Fruit fly (Drosophila melanogaster) whole organism, embryonic: Measurements from ENCODE around the gene CG7430.

Source experiments
- Aef1 ChIP-seq: fragments of 200-800 bp; sonication (Bioruptor generic); IDR thresholded peaks from 3 replicates; pipeline ENCODE4 v1.3.6; 2022; ENCODE audit warnings: missing biosample characterization, missing genetic modification characterization
- Blimp-1 ChIP-seq: fragments of 200-800 bp; sonication (Bioruptor generic); optimal IDR thresholded peaks from 3 replicates; lab custom pipeline; 2018; ENCODE audit warnings: missing biosample characterization, missing genetic modification characterization, mild to moderate bottlenecking, moderate library complexity, missing genetic modification reagents
- CG10462 ChIP-seq: fragments of 200-800 bp; sonication (Bioruptor generic); optimal IDR thresholded peaks from 2 replicates; lab custom pipeline; 2016; ENCODE audit warnings: missing biosample characterization, missing genetic modification characterization
- CG10959 ChIP-seq: fragments of 200-800 bp; sonication (Bioruptor generic); IDR thresholded peaks from 2 replicates; pipeline ENCODE4 v1.3.6; 2022; ENCODE audit warnings: missing biosample characterization, missing genetic modification characterization
- CG11247 ChIP-seq: fragments of 200-800 bp; sonication (Bioruptor generic); IDR thresholded peaks from 2 replicates; pipeline ENCODE4 v1.3.6; 2022; ENCODE audit warnings: missing biosample characterization, missing genetic modification characterization
- CG1233 ChIP-seq: fragments of 200-800 bp; sonication (Bioruptor generic); optimal IDR thresholded peaks from 4 replicates; lab custom pipeline; 2018; ENCODE audit warnings: missing biosample characterization, mild to moderate bottlenecking, missing genetic modification characterization
- CG12659 ChIP-seq: fragments of 200-800 bp; sonication (Bioruptor generic); optimal IDR thresholded peaks from 3 replicates; lab custom pipeline; 2017; ENCODE audit warnings: mild to moderate bottlenecking, missing biosample characterization, missing genetic modification reagents, missing genetic modification characterization
- CG14860 ChIP-seq: fragments of 200-800 bp; sonication (Bioruptor generic); IDR thresholded peaks from 3 replicates; pipeline ENCODE4 v1.3.6; 2022; ENCODE audit warnings: missing biosample characterization, missing genetic modification characterization; ENCODE audit not compliant: partially characterized antibody
- CG17361 ChIP-seq: fragments of 200-800 bp; sonication (Bioruptor generic); IDR thresholded peaks from 3 replicates; pipeline ENCODE4 v1.3.6; 2022; ENCODE audit warnings: missing biosample characterization, missing genetic modification characterization
- CG18011 ChIP-seq: fragments of 200-800 bp; sonication (Bioruptor generic); optimal IDR thresholded peaks from 2 replicates; lab custom pipeline; 2017; ENCODE audit warnings: missing biosample characterization, missing genetic modification characterization, mild to moderate bottlenecking, moderate library complexity, missing genotype
- CG2199 ChIP-seq: fragments of 200-800 bp; sonication (Bioruptor generic); IDR thresholded peaks from 3 replicates; pipeline ENCODE4 v1.3.6; 2022; ENCODE audit warnings: missing biosample characterization, missing genetic modification characterization
- CG2875 ChIP-seq: fragments of 200-800 bp; sonication (Bioruptor generic); optimal IDR thresholded peaks from 2 replicates; lab custom pipeline; 2017; ENCODE audit warnings: missing biosample characterization, mild to moderate bottlenecking, missing genetic modification characterization, missing genetic modification reagents
- CG2889 ChIP-seq: fragments of 200-800 bp; sonication (Bioruptor generic); IDR thresholded peaks from 3 replicates; pipeline ENCODE4 v1.3.6; 2022; ENCODE audit warnings: missing biosample characterization, missing genetic modification characterization
- CG42726 ChIP-seq: fragments of 200-800 bp; sonication (Bioruptor generic); IDR thresholded peaks from 2 replicates; pipeline ENCODE4 v1.3.6; 2022; ENCODE audit warnings: missing biosample characterization, missing genetic modification characterization; ENCODE audit not compliant: partially characterized antibody
- CG5953 ChIP-seq: fragments of 200-800 bp; sonication (Bioruptor generic); IDR thresholded peaks from 2 replicates; pipeline ENCODE4 v1.3.6; 2022; ENCODE audit warnings: missing biosample characterization, missing genetic modification characterization
- CG6689 ChIP-seq: fragments of 200-800 bp; sonication (Bioruptor generic); IDR thresholded peaks from 2 replicates; pipeline ENCODE4 v1.3.6; 2022; ENCODE audit warnings: missing biosample characterization, missing genetic modification characterization
- CG7556 ChIP-seq: fragments of 200-800 bp; sonication (Bioruptor generic); optimal IDR thresholded peaks from 2 replicates; lab custom pipeline; 2017; ENCODE audit warnings: missing biosample characterization, mild to moderate bottlenecking, missing genetic modification characterization
- CG7786 ChIP-seq: fragments of 200-800 bp; sonication (Bioruptor generic); optimal IDR thresholded peaks from 2 replicates; lab custom pipeline; 2016; ENCODE audit warnings: missing biosample characterization, missing genetic modification characterization
- CG7963 ChIP-seq: fragments of 200-800 bp; sonication (Bioruptor generic); IDR thresholded peaks from 3 replicates; pipeline ENCODE4 v1.3.6; 2022; ENCODE audit warnings: missing biosample characterization, missing genetic modification characterization; ENCODE audit not compliant: partially characterized antibody
- CG8281 ChIP-seq: fragments of 200-800 bp; sonication (Bioruptor generic); optimal IDR thresholded peaks from 2 replicates; lab custom pipeline; 2018; ENCODE audit warnings: missing biosample characterization, mild to moderate bottlenecking, missing genetic modification characterization, moderate library complexity
- CHES-1-like ChIP-seq: fragments of 200-800 bp; sonication (Bioruptor generic); optimal IDR thresholded peaks from 2 replicates; lab custom pipeline; 2016; ENCODE audit warnings: missing biosample characterization, missing genetic modification characterization
- CkIIα-i1 ChIP-seq: fragments of 200-800 bp; sonication (Bioruptor generic); IDR thresholded peaks from 2 replicates; pipeline ENCODE4 v1.3.6; 2022; ENCODE audit warnings: missing biosample characterization, missing genetic modification characterization
- CoRest ChIP-seq: fragments of 200-800 bp; sonication (Bioruptor generic); optimal IDR thresholded peaks from 3 replicates; lab custom pipeline; 2018; ENCODE audit warnings: missing biosample characterization, mild to moderate bottlenecking, missing genetic modification characterization, moderate library complexity
- D19B ChIP-seq: fragments of 200-800 bp; sonication (Bioruptor generic); optimal IDR thresholded peaks from 2 replicates; lab custom pipeline; 2017; ENCODE audit warnings: missing biosample characterization, mild to moderate bottlenecking, missing genetic modification characterization
- Dref ChIP-seq: fragments of 200-800 bp; sonication (Bioruptor generic); IDR thresholded peaks from 2 replicates; pipeline ENCODE4 v1.3.6; 2022; ENCODE audit warnings: missing biosample characterization, missing genetic modification characterization
- Hmx ChIP-seq: fragments of 200-800 bp; sonication (Bioruptor generic); optimal IDR thresholded peaks from 2 replicates; lab custom pipeline; 2016; ENCODE audit warnings: missing biosample characterization, missing genetic modification characterization
- Hsf ChIP-seq: fragments of 200-800 bp; sonication (Bioruptor generic); optimal IDR thresholded peaks from 3 replicates; lab custom pipeline; 2016; ENCODE audit warnings: missing biosample characterization, missing genetic modification characterization
- Oaz ChIP-seq: fragments of 200-800 bp; sonication (Bioruptor generic); IDR thresholded peaks from 2 replicates; pipeline ENCODE4 v1.3.6; 2022; ENCODE audit warnings: missing biosample characterization, missing genetic modification characterization
- Ptx1 ChIP-seq: fragments of 200-800 bp; sonication (Bioruptor generic); IDR thresholded peaks from 2 replicates; pipeline ENCODE4 v1.3.6; 2022; ENCODE audit warnings: missing biosample characterization, missing genetic modification characterization
- Side ChIP-seq: fragments of 200-800 bp; sonication (Bioruptor generic); optimal IDR thresholded peaks from 2 replicates; lab custom pipeline; 2016; ENCODE audit warnings: missing biosample characterization, missing genetic modification characterization
- az2 ChIP-seq: fragments of 200-800 bp; sonication (Bioruptor generic); optimal IDR thresholded peaks from 3 replicates; lab custom pipeline; 2016; ENCODE audit warnings: missing biosample characterization, missing genetic modification characterization
- cas ChIP-seq: fragments of 200-800 bp; sonication (Bioruptor generic); IDR thresholded peaks from 2 replicates; pipeline ENCODE4 v1.3.6; 2022; ENCODE audit warnings: missing biosample characterization, missing genetic modification characterization
- dpn ChIP-seq, 2 experiments: fragments of 200-800 bp; sonication (Bioruptor generic); optimal IDR thresholded peaks; 3 replicates each; lab custom pipeline; 2016; ENCODE audit warnings: missing biosample characterization in 2 of 2, missing genetic modification characterization in 2 of 2
- fru ChIP-seq: fragments of >200 bp; optimal IDR thresholded peaks from 2 replicates; lab custom pipeline; 2017
- gem ChIP-seq: fragments of 200-800 bp; sonication (Bioruptor generic); optimal IDR thresholded peaks from 2 replicates; lab custom pipeline; 2019; ENCODE audit warnings: missing biosample characterization, mild to moderate bottlenecking, missing genetic modification characterization, moderate library complexity
- gfzf ChIP-seq: fragments of 200-800 bp; sonication (Bioruptor generic); optimal IDR thresholded peaks from 2 replicates; lab custom pipeline; 2016; ENCODE audit warnings: missing biosample characterization, mild to moderate bottlenecking, missing genetic modification characterization, moderate library complexity
- gt ChIP-seq: fragments of 200-800 bp; sonication (Bioruptor generic); IDR thresholded peaks from 2 replicates; pipeline ENCODE4 v1.3.6; 2022; ENCODE audit warnings: missing biosample characterization, missing genetic modification characterization
- hkb ChIP-seq, 2 experiments: fragments of 200-800 bp in 1 of 2; fragments of >200 bp in 1 of 2; sonication (Bioruptor generic) in 1 of 2; IDR thresholded peaks in 1 of 2; optimal IDR thresholded peaks in 1 of 2; 2 replicates each; pipeline versions ENCODE4 v1.3.6 to Lab custom; 2017 to 2022; ENCODE audit warnings: missing biosample characterization in 1 of 2, missing genetic modification characterization in 1 of 2
- insv ChIP-seq, 2 experiments: fragments of 200-800 bp; sonication (Bioruptor generic); optimal IDR thresholded peaks; 3 replicates each; lab custom pipeline; 2016 to 2018; ENCODE audit warnings: missing biosample characterization in 2 of 2, missing genetic modification characterization in 2 of 2
- kah ChIP-seq: fragments of 200-800 bp; sonication (Bioruptor generic); optimal IDR thresholded peaks from 2 replicates; lab custom pipeline; 2018; ENCODE audit warnings: missing biosample characterization, mild to moderate bottlenecking, missing genetic modification characterization
- nerfin-2 ChIP-seq: fragments of 200-800 bp; sonication (Bioruptor generic); IDR thresholded peaks from 2 replicates; pipeline ENCODE4 v1.3.6; 2022; ENCODE audit warnings: missing biosample characterization, missing genetic modification characterization; ENCODE audit not compliant: partially characterized antibody
- pan ChIP-seq, 4 experiments: fragments of >200 bp in 3 of 4; fragments of 200-800 bp in 1 of 4; sonication (Bioruptor generic) in 1 of 4; optimal IDR thresholded peaks in 3 of 4; IDR thresholded peaks in 1 of 4; 2 replicates each; pipeline versions ENCODE4 v1.3.6 to Lab custom; 2017 to 2022; ENCODE audit warnings: missing biosample characterization in 2 of 4, missing genetic modification characterization in 2 of 4, mixed read lengths in 1 of 4
- pnt ChIP-seq: fragments of 200-800 bp; sonication (Bioruptor generic); optimal IDR thresholded peaks from 3 replicates; lab custom pipeline; 2016; ENCODE audit warnings: missing biosample characterization, missing genetic modification characterization
- ranshi ChIP-seq: fragments of 200-800 bp; sonication (Bioruptor generic); IDR thresholded peaks from 2 replicates; pipeline ENCODE4 v1.3.6; 2022; ENCODE audit warnings: missing biosample characterization, missing genetic modification characterization
- ro ChIP-seq: fragments of 200-800 bp; sonication (Bioruptor generic); IDR thresholded peaks from 2 replicates; pipeline ENCODE4 v1.3.6; 2022; ENCODE audit warnings: missing biosample characterization, missing genetic modification characterization
- slp2 ChIP-seq: fragments of 200-800 bp; sonication (Bioruptor generic); optimal IDR thresholded peaks from 2 replicates; lab custom pipeline; 2016; ENCODE audit warnings: missing biosample characterization, missing genetic modification characterization
- sr ChIP-seq: fragments of 200-800 bp; sonication (Bioruptor generic); IDR thresholded peaks from 3 replicates; pipeline ENCODE4 v1.3.6; 2022; ENCODE audit warnings: missing biosample characterization, missing genetic modification characterization
- trem ChIP-seq: fragments of 200-800 bp; optimal IDR thresholded peaks from 3 replicates; lab custom pipeline; 2019; ENCODE audit warnings: missing biosample characterization, mild to moderate bottlenecking, missing genetic modification characterization, moderate library complexity
- unc-4 ChIP-seq: fragments of 200-800 bp; sonication (Bioruptor generic); IDR thresholded peaks from 2 replicates; pipeline ENCODE4 v1.3.6; 2022; ENCODE audit warnings: missing biosample characterization, missing genetic modification characterization; ENCODE audit not compliant: partially characterized antibody
- vvl ChIP-seq: fragments of 200-800 bp; sonication (Bioruptor generic); IDR thresholded peaks from 2 replicates; pipeline ENCODE4 v1.3.6; 2022; ENCODE audit warnings: missing biosample characterization, missing genetic modification characterization
- zfh2 ChIP-seq: fragments of 200-800 bp; sonication (Bioruptor generic); optimal IDR thresholded peaks from 2 replicates; lab custom pipeline; 2016; ENCODE audit warnings: missing biosample characterization, missing genetic modification characterization

The CG7430 gene

DNA sequence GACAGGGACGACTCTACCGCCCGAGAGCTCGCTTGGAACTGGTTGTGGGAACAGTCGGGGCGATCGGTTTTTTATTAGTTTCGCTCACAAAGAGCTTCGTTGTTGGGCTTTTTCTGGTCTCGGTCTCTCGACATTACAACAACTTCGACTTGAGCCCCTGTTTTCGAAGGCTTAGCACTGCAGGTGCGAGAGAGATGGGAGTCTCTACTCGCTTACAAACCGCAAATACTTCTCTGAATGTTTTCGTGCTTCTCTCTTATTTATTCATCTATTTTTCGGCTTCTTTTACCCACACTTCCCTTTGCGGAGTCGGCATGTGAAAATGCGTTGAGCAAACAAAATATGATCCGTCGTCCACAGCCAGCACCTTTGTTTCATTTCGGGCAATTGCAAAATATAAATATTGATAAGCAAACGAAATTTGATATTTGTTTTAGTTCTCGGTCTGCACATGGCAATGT is 49.1 kb downstream of the CG7430 start, which contains the start of gene Tsp74F (continued):
- TF ChIP-seq pnt (no peak), slp2 (GFP tag; lab: Kevin White, UChicago) (no peak), vvl (GFP tag; lab: Robert Waterston, UW) (0 out of 2 replicates have a peak, but pooled peaks have one; percentile 54), CG11247 (GFP tag; lab: Robert Waterston, UW) (no peak), CG17361 (GFP tag; lab: Robert Waterston, UW) (no peak), CG10462 (GFP tag; lab: Kevin White, UChicago) (no peak), Hsf (GFP tag; lab: Kevin White, UChicago) (no peak), hkb (optimal IDR thresholded peaks at IDR 0.05; lab: Kevin White, UChicago) (no peak), hkb (GFP tag; IDR thresholded peaks at IDR 0.05; lab: Robert Waterston, UW) (peak; percentile 44; the same call in 1 of the 2 replicates), gem (no peak), ranshi (GFP tag; lab: Robert Waterston, UW) (no peak), Aef1 (GFP tag; lab: Robert Waterston, UW) (no peak), CG6689 (GFP tag; lab: Robert Waterston, UW) (no peak), CoRest (tag; lab: Kevin White, UChicago) (no peak), unc-4 (GFP tag; lab: Robert Waterston, UW) (no peak), gfzf (GFP tag; lab: Kevin White, UChicago) (no peak), CG12659 (GFP tag; lab: Kevin White, UChicago) (no peak), CG1233 (GFP tag; lab: Kevin White, UChicago) (peak; percentile 3), CG2875 (no peak), CHES-1-like (GFP tag; lab: Kevin White, UChicago) (no peak), CG7786 (GFP tag; lab: Kevin White, UChicago) (no peak), CG5953 (GFP tag; lab: Robert Waterston, UW) (no peak), Blimp-1 (no peak), D19B (GFP tag; lab: Kevin White, UChicago) (no peak), gt (no peak), CG7963 (GFP tag; lab: Robert Waterston, UW) (no peak), pan (optimal IDR thresholded peaks at IDR 0.05; lab: Kevin White, UChicago) (no peak), pan (GFP tag; optimal IDR thresholded peaks at IDR 0.05 in 1 of 2, IDR thresholded peaks at IDR 0.05 in 1 of 2) (no peak), insv (GFP tag; optimal IDR thresholded peaks at IDR 0.05; lab: Kevin White, UChicago) (no peak), dpn (GFP tag; optimal IDR thresholded peaks at IDR 0.05; lab: Kevin White, UChicago) (no peak), CG42726 (GFP tag; lab: Robert Waterston, UW) (no peak), nerfin-2 (GFP tag; lab: Robert Waterston, UW) (no peak), ro (GFP tag; lab: Robert Waterston, UW) (no peak), CG2889 (GFP tag; lab: Robert Waterston, UW) (no peak), zfh2 (GFP tag; lab: Kevin White, UChicago) (no peak), Dref (GFP tag; lab: Robert Waterston, UW) (no peak), fru (lab: Kevin White, UChicago) (no peak), Oaz (GFP tag; lab: Robert Waterston, UW) (no peak), CkIIα-i1 (GFP tag; lab: Robert Waterston, UW) (no peak), CG14860 (GFP tag; lab: Robert Waterston, UW) (no peak), CG7556 (GFP tag; lab: Kevin White, UChicago) (no peak), Ptx1 (no peak), CG2199 (GFP tag; lab: Robert Waterston, UW) (no peak), CG8281 (tag; lab: Kevin White, UChicago) (peak; percentile 7), az2 (GFP tag; lab: Kevin White, UChicago) (no peak), CG10959 (GFP tag; lab: Robert Waterston, UW) (no peak), kah (GFP tag; lab: Kevin White, UChicago) (no peak), cas (no peak), CG18011 (GFP tag; lab: Kevin White, UChicago) (no peak), Side (GFP tag; lab: Kevin White, UChicago) (no peak), trem (no peak), Hmx (GFP tag; lab: Kevin White, UChicago) (no peak), sr (GFP tag; lab: Robert Waterston, UW) (no peak)
